Worm (Caenorhabditis elegans): ENCODE data around the gene C10E2.1.

DNA sequence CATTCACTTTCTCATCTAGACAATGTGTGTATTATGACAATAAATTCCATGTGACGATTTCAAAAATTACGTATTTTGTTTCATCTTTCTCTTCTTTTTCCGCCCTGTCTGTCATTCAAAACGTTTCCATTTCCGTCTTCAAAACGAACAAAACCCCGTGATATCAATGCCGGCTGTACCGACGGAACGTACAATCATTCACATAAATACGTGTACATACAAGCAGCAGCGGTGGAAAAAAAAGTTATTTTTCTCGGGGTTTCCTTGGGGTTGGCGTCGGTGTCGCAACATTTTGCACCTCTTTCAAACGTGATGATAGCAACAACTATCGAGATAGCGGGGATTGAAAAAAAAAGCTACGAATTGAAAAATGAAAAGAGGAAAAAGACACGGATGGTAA lies 37.7 kb upstream of the C10E2.1 start:
- TF ChIP-seq snpc-4 (tag; optimal IDR thresholded peaks at IDR 0.05), result no peak
- no peak for TF ChIP-seq nhr-12 (tag; optimal IDR thresholded peaks at IDR 0.05)

Measured in whole organism, mixed stage, embryonic.